Worm (Caenorhabditis elegans): ENCODE data around the gene C36C9.11.

Gene C36C9.11

DNA sequence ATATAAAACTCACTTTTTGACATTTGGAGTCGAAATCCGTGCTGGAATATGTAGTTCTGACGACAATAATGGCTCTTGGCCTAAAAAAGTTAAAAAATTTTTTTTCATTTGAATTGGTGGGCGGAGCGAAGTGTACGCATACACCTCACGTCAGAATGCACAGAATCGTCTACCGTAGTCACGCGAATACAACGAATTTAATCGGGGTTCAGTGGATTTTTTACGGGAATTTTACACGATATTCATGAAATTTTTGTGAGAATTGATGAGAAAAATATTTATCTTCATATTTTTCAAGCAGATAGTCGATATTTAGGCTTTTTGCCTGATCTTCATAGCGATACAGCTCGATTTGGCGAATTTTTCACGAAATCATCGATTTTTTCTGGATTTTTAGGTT is 18.4 kb upstream of the C36C9.11 start, which contains the start of gene R09H3.3:
TSS of gene R09H3.3 (minus strand) at position 101 of the 400 bp plus-strand sequence.
- TF ChIP-seq npax-4 (tag; optimal IDR thresholded peaks at IDR 0.05), result no peak
- no peak for TF ChIP-seq hlh-13 (GFP tag; optimal IDR thresholded peaks at IDR 0.05)
- no peak for TF ChIP-seq ceh-31 (tag; optimal IDR thresholded peaks at IDR 0.05)
- TF ChIP-seq tbx-7 (tag; optimal IDR thresholded peaks at IDR 0.05), result no peak
- no peak for TF ChIP-seq pat-9 (tag; optimal IDR thresholded peaks at IDR 0.05)
- TF ChIP-seq ref-2 (tag; optimal IDR thresholded peaks at IDR 0.05), result no peak
- no peak for TF ChIP-seq unc-55 (GFP tag; optimal IDR thresholded peaks at IDR 0.05)
- no peak for TF ChIP-seq unc-42 (tag; optimal IDR thresholded peaks at IDR 0.05)
- TF ChIP-seq ets-4 (tag; optimal IDR thresholded peaks at IDR 0.05), result no peak
- no peak for TF ChIP-seq unc-86 (tag; optimal IDR thresholded peaks at IDR 0.05)
- no peak for TF ChIP-seq nhr-11 (tag; optimal IDR thresholded peaks at IDR 0.05)
- no peak for TF ChIP-seq ceh-22 (tag; optimal IDR thresholded peaks at IDR 0.05)
- TF ChIP-seq zip-5 (tag; optimal IDR thresholded peaks at IDR 0.05), result no peak

DNA sequence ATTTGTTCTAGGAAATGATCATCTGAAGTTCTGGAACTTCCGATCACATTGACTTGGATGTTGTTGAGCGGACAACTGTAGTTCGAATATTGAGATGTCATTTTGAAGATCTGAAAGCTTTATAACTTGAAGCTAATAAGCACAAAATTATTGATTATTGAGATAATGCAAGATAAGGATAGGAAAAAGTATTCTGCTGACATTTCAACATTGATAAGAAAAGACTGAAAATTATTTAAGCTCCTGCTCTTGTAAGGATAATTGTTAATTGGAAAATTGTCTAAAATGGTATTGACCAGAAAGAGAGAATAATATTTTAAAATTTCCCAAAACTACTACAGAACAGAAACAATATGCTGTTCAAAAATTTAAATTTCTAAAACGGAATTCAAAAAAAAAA is 13.1 kb upstream of the C36C9.11 start, which contains the start of gene tbx-31:
TSS of gene tbx-31 (minus strand) at position 101 of the 400 bp plus-strand sequence.
- TF ChIP-seq Y22D7AL.16 (tag; optimal IDR thresholded peaks at IDR 0.05) (no peak), elt-4 (tag; optimal IDR thresholded peaks at IDR 0.05) (no peak), pqm-1 (tag; optimal IDR thresholded peaks at IDR 0.05) (no peak)

DNA sequence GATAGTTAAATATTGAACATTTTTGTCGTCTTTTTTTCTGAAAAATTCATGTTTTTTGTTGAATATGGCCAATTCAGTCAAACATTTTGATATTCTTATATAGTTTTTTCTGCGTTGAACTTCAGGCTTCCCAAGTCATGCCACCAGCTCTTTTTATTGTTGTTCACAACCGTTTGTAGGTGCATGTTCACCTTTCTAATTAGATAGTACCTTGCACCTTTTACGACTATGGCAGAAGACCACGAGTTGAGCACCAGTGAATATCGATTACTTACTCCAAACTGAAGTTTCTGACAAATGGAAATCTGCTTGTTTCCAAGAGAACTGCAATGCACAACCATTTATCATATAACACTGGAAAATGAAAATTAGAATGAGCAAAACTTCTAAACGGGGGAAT is 11.3 kb upstream of the C36C9.11 start:
- TF ChIP-seq ttx-3 (tag; optimal IDR thresholded peaks at IDR 0.05) (no peak), pag-3 (tag; optimal IDR thresholded peaks at IDR 0.05; ENCODE audit: borderline replicate concordance) (no peak), fkh-6 (tag; optimal IDR thresholded peaks at IDR 0.05) (no peak), pat-9 (tag; optimal IDR thresholded peaks at IDR 0.05) (no peak), ceh-19 (GFP tag; optimal IDR thresholded peaks at IDR 0.05) (no peak), fkh-10 (GFP tag; optimal IDR thresholded peaks at IDR 0.05) (no peak)

DNA sequence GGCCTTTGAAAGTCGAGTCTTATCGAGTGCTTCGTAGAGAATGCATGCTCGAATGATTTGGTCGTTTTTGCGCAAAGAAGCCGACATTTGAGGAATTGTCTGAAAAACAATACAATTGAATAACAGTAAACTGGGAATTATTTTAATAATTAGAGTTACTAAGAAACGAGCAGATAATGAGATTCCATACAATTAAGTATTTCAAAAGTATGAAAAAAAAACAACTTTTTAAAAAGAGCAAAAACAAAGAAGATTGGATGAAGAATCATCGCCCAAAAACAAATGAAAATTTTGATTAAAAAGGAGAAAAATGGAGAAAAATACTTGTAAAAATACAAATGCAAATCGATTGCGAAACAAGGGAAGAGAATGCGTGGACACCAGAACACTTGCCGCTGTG is 9.2 kb upstream of the C36C9.11 start, which contains the start of gene fbxa-170:
TSS of gene fbxa-170 (minus strand) at position 101 of the 400 bp plus-strand sequence.
- TF ChIP-seq lin-11 (tag; optimal IDR thresholded peaks at IDR 0.05) (no peak), unc-3 (GFP tag; conservative IDR thresholded peaks at IDR 0.05) (no peak), unc-3 (tag; optimal IDR thresholded peaks at IDR 0.05) (no peak), ceh-14 (tag; optimal IDR thresholded peaks at IDR 0.05) (no peak), ceh-22 (tag; optimal IDR thresholded peaks at IDR 0.05) (no peak), dmd-4 (tag; optimal IDR thresholded peaks at IDR 0.05; ENCODE audit: borderline replicate concordance) (no peak), ama-1 (optimal IDR thresholded peaks at IDR 0.05) (no peak), eyg-1 (tag; optimal IDR thresholded peaks at IDR 0.05) (no peak), unc-86 (tag; optimal IDR thresholded peaks at IDR 0.05) (no peak), syd-9 (tag; optimal IDR thresholded peaks at IDR 0.05) (no peak), fkh-6 (tag; optimal IDR thresholded peaks at IDR 0.05) (no peak), ceh-19 (GFP tag; optimal IDR thresholded peaks at IDR 0.05) (no peak), ceh-2 (tag; optimal IDR thresholded peaks at IDR 0.05) (no peak), K09A11.1 (tag; optimal IDR thresholded peaks at IDR 0.05; ENCODE audit: insufficient read depth) (no peak), sox-4 (tag; optimal IDR thresholded peaks at IDR 0.05) (no peak), T23F11.4 (GFP tag; optimal IDR thresholded peaks at IDR 0.05) (no peak), npax-4 (tag; optimal IDR thresholded peaks at IDR 0.05) (no peak)

DNA sequence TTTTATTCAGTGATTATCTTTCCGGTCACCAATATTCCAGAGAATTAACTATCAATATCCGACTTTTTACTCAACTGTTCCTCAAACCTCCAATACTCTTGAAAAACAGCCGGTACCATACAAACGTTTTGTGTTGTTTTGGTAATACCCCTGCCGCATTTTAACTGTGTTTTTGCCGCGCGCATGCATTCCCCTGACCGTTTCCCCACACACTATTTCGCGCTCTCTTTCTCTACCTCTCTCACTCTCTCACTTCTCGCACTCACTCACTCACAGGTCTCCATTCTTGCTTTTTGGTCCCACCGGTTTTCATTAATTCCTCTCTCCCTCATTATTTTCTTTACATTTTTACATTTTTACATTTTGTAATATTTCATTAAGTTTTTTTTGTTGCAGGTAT is 4.6 kb upstream of the C36C9.11 start, which contains the start of gene meg-4:
TSS of gene meg-4 (plus strand) at position 397 of the 400 bp plus-strand sequence.
- TF ChIP-seq sdc-2 (tag; optimal IDR thresholded peaks at IDR 0.05), result peak; percentile 84
- TF ChIP-seq dmd-4 (tag; optimal IDR thresholded peaks at IDR 0.05; ENCODE audit: borderline replicate concordance), result no peak
- no peak for TF ChIP-seq hlh-15 (tag; optimal IDR thresholded peaks at IDR 0.05)
- no peak for TF ChIP-seq nhr-232 (tag; optimal IDR thresholded peaks at IDR 0.05)

All from whole organism, late embryonic.